Worm (Caenorhabditis elegans): ENCODE measurements around the gene ced-6.

ce11 chrIII:5568265-5568664, 27.3 kb upstream of the ced-6 start:
- TF ChIP-seq lin-15B (tag; optimal IDR thresholded peaks at IDR 0.05) (no peak), mdl-1 (tag; optimal IDR thresholded peaks at IDR 0.05) (no peak), mes-2 (tag; optimal IDR thresholded peaks at IDR 0.05; ENCODE audit: poor library complexity, severe bottlenecking) (no peak), nhr-111 (GFP tag; optimal IDR thresholded peaks at IDR 0.05) (no peak), zfp-3 (GFP tag; conservative IDR thresholded peaks at IDR 0.05) (no peak), lsy-2 (tag; optimal IDR thresholded peaks at IDR 0.05) (no peak), nhr-28 (tag; optimal IDR thresholded peaks at IDR 0.05) (no peak), nhr-11 (tag; optimal IDR thresholded peaks at IDR 0.05) (no peak), unc-39 (tag; optimal IDR thresholded peaks at IDR 0.05) (no peak), nhr-76 (tag; optimal IDR thresholded peaks at IDR 0.05) (no peak), ctbp-1 (GFP tag; IDR thresholded peaks at IDR 0.05) (no peak), daf-12 (tag; optimal IDR thresholded peaks at IDR 0.05) (no peak), unc-62 (GFP tag; optimal IDR thresholded peaks at IDR 0.05 in 1 of 2) (no peak), unc-62 (tag; optimal IDR thresholded peaks at IDR 0.05) (no peak)

All from whole organism, L4 larva.